Worm (Caenorhabditis elegans): Measurements from ENCODE around the gene K06H6.5.

Gene K06H6.5

ce11 chrV:562834-563233 lies 13.3 kb upstream of the K06H6.5 start, which contains the start of gene C14C6.2:
Gene C14C6.2 (plus strand): TSS chrV:563134.
- TF ChIP-seq hlh-15 (tag; optimal IDR thresholded peaks at IDR 0.05) (no peak), ceh-31 (tag; optimal IDR thresholded peaks at IDR 0.05) (no peak), rnt-1 (tag; optimal IDR thresholded peaks at IDR 0.05) (no peak), hlh-30 (tag; optimal IDR thresholded peaks at IDR 0.05; ENCODE audit: insufficient read depth) (no peak), tbx-7 (tag; optimal IDR thresholded peaks at IDR 0.05) (no peak), ets-4 (tag; optimal IDR thresholded peaks at IDR 0.05) (no peak), madf-2 (tag; optimal IDR thresholded peaks at IDR 0.05) (no peak), nfya-1 (tag; optimal IDR thresholded peaks at IDR 0.05) (no peak), elt-2 (tag; optimal IDR thresholded peaks at IDR 0.05) (no peak), ceh-45 (GFP tag; IDR thresholded peaks at IDR 0.05) (no peak), zip-5 (tag; optimal IDR thresholded peaks at IDR 0.05) (no peak), pqm-1 (tag; optimal IDR thresholded peaks at IDR 0.05) (no peak), unc-3 (GFP tag; conservative IDR thresholded peaks at IDR 0.05) (no peak), unc-3 (tag; optimal IDR thresholded peaks at IDR 0.05) (no peak), sdc-2 (tag; optimal IDR thresholded peaks at IDR 0.05) (no peak), K02D7.2 (tag; optimal IDR thresholded peaks at IDR 0.05) (no peak), ceh-48 (tag; optimal IDR thresholded peaks at IDR 0.05) (no peak), syd-9 (tag; optimal IDR thresholded peaks at IDR 0.05) (no peak)

DNA sequence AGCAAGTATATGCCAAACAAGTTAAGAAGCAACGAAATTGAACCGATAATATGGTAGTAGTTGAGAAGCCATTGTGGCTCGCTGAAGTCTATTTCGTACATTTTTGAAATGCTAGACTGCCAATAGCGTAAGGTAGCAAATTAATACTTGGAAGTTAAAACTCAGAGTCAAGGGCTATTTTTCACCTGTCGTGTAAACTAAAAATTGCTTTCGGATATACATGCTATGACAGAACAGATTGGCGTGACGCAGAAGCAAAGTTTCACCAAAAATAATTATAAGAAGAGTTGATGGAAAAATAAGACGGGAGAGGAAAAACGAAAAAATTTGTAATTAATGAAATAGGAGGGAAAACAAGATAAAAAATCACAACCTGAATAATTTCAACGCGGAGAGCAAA lies 10.2 kb upstream of the K06H6.5 start, which contains the start of gene sri-73:
TSS of gene sri-73 (minus strand) at position 101 of the 400 bp plus-strand sequence.
- no peak for TF ChIP-seq ceh-30 (tag; optimal IDR thresholded peaks at IDR 0.05)
- TF ChIP-seq T23F11.4 (GFP tag; optimal IDR thresholded peaks at IDR 0.05), result no peak
- TF ChIP-seq odd-2 (tag; optimal IDR thresholded peaks at IDR 0.05), result no peak
- no peak for TF ChIP-seq dmd-4 (tag; optimal IDR thresholded peaks at IDR 0.05; ENCODE audit: borderline replicate concordance)
- no peak for TF ChIP-seq hlh-8 (tag; optimal IDR thresholded peaks at IDR 0.05)
- TF ChIP-seq unc-3 (GFP tag; conservative IDR thresholded peaks at IDR 0.05), result no peak
- TF ChIP-seq unc-3 (tag; optimal IDR thresholded peaks at IDR 0.05), result no peak
- no peak for TF ChIP-seq K09A11.1 (tag; optimal IDR thresholded peaks at IDR 0.05; ENCODE audit: insufficient read depth)
- TF ChIP-seq gmeb-2 (tag; optimal IDR thresholded peaks at IDR 0.05), result no peak
- no peak for TF ChIP-seq eyg-1 (tag; optimal IDR thresholded peaks at IDR 0.05)
- no peak for TF ChIP-seq sdc-2 (tag; optimal IDR thresholded peaks at IDR 0.05)
- TF ChIP-seq sox-2 (GFP tag; IDR thresholded peaks at IDR 0.05), result no peak
- no peak for TF ChIP-seq ahr-1 (tag; optimal IDR thresholded peaks at IDR 0.05)
- TF ChIP-seq ceh-34 (tag; optimal IDR thresholded peaks at IDR 0.05), result no peak
- no peak for TF ChIP-seq npax-4 (tag; optimal IDR thresholded peaks at IDR 0.05)
- TF ChIP-seq ceh-24 (tag; optimal IDR thresholded peaks at IDR 0.05), result no peak
- no peak for TF ChIP-seq Y22D7AL.16 (tag; optimal IDR thresholded peaks at IDR 0.05)
- TF ChIP-seq K02D7.2 (tag; optimal IDR thresholded peaks at IDR 0.05), result no peak
- TF ChIP-seq lin-11 (tag; optimal IDR thresholded peaks at IDR 0.05), result no peak
- TF ChIP-seq ceh-2 (tag; optimal IDR thresholded peaks at IDR 0.05), result no peak

ce11 chrV:568105-568504 lies 8.1 kb upstream of the K06H6.5 start, which contains the start of gene sri-72:
Gene sri-72 (minus strand): TSS chrV:568205.
- TF ChIP-seq ceh-30 (tag; optimal IDR thresholded peaks at IDR 0.05), result no peak
- no peak for TF ChIP-seq tbx-2 (tag; optimal IDR thresholded peaks at IDR 0.05)
- no peak for TF ChIP-seq nfya-1 (tag; optimal IDR thresholded peaks at IDR 0.05)
- TF ChIP-seq pat-9 (tag; optimal IDR thresholded peaks at IDR 0.05), result no peak
- TF ChIP-seq T23F11.4 (GFP tag; optimal IDR thresholded peaks at IDR 0.05), result no peak
- TF ChIP-seq nhr-11 (tag; optimal IDR thresholded peaks at IDR 0.05), result no peak
- no peak for TF ChIP-seq F13H6.1 (tag; optimal IDR thresholded peaks at IDR 0.05)
- TF ChIP-seq ceh-14 (tag; optimal IDR thresholded peaks at IDR 0.05), result no peak
- no peak for TF ChIP-seq eyg-1 (tag; optimal IDR thresholded peaks at IDR 0.05)
- TF ChIP-seq che-1 (tag; optimal IDR thresholded peaks at IDR 0.05), result no peak
- TF ChIP-seq ceh-31 (tag; optimal IDR thresholded peaks at IDR 0.05), result no peak
- TF ChIP-seq ceh-19 (GFP tag; optimal IDR thresholded peaks at IDR 0.05), result no peak
- TF ChIP-seq sdc-2 (tag; optimal IDR thresholded peaks at IDR 0.05), result no peak
- TF ChIP-seq ceh-22 (tag; optimal IDR thresholded peaks at IDR 0.05), result no peak
- no peak for TF ChIP-seq zip-5 (tag; optimal IDR thresholded peaks at IDR 0.05)
- no peak for TF ChIP-seq ceh-24 (tag; optimal IDR thresholded peaks at IDR 0.05)
- TF ChIP-seq K02D7.2 (tag; optimal IDR thresholded peaks at IDR 0.05), result no peak
